Worm (Caenorhabditis elegans): ENCODE measurements around the gene sma-9.

sma-9 gene

ce11 chrX:10768289-10769153 is 561 bp upstream of the sma-9 start:
- TF ChIP-seq hmg-20 (GFP tag; IDR thresholded peaks at IDR 0.05) (no peak), hrde-1 (tag; optimal IDR thresholded peaks at IDR 0.05; ENCODE audit: borderline replicate concordance) (no peak), aptf-2 (GFP tag; conservative IDR thresholded peaks at IDR 0.05) (no peak), pbrm-1 (GFP tag; IDR thresholded peaks at IDR 0.05) (0 out of 2 replicates have a peak, but pooled peaks have one; percentile 10), ccch-3 (GFP tag; optimal IDR thresholded peaks at IDR 0.05) (no peak), snpc-4 (GFP tag; optimal IDR thresholded peaks at IDR 0.05) (peak; percentile 47), snpc-4 (tag; optimal IDR thresholded peaks at IDR 0.05) (peak; percentile 49 to 75 (median 70)), mcd-1 (GFP tag; IDR thresholded peaks at IDR 0.05) (0 out of 2 replicates have a peak, but pooled peaks have one; percentile 11), dpl-1 (GFP tag; optimal IDR thresholded peaks at IDR 0.05) (no peak), F10E7.11 (tag; optimal IDR thresholded peaks at IDR 0.05) (no peak), F23B12.7 (tag; optimal IDR thresholded peaks at IDR 0.05; ENCODE audit: insufficient read depth) (no peak), ztf-28 (GFP tag; IDR thresholded peaks at IDR 0.05) (no peak), madf-6 (GFP tag; IDR thresholded peaks at IDR 0.05) (no peak), zfh-2 (GFP tag; conservative IDR thresholded peaks at IDR 0.05) (peak; percentile 53), lin-40 (tag; optimal IDR thresholded peaks at IDR 0.05) (peak; percentile 4), ZK185.1 (tag; optimal IDR thresholded peaks at IDR 0.05; ENCODE audit: poor library complexity, severe bottlenecking) (peak; percentile 48), nfya-2 (GFP tag; IDR thresholded peaks at IDR 0.05) (no peak), F52B5.7 (tag; optimal IDR thresholded peaks at IDR 0.05) (no peak), snpc-1.3 (tag; optimal IDR thresholded peaks at IDR 0.05; ENCODE audit: insufficient read depth) (no peak), egrh-3 (GFP tag; IDR thresholded peaks at IDR 0.05) (peak; percentile 28; the same call in 1 of the 2 replicates), repo-1 (tag; optimal IDR thresholded peaks at IDR 0.05) (no peak), lin-26 (GFP tag; IDR thresholded peaks at IDR 0.05) (0 out of 2 replicates have a peak, but pooled peaks have one; percentile 14), ama-1 (optimal IDR thresholded peaks at IDR 0.05) (no peak), ama-1 (GFP tag; optimal IDR thresholded peaks at IDR 0.05) (peak in 1 of 2 experiments; percentile 18)

- TF ChIP-seq xnd-1 (tag; optimal IDR thresholded peaks at IDR 0.05) (no peak), nfya-1 (tag; optimal IDR thresholded peaks at IDR 0.05; ENCODE audit: borderline replicate concordance, insufficient read depth) (no peak)
Observed at ce11 chrX:10769959-10770358, 877 bp downstream of the sma-9 start.

- no peak for TF ChIP-seq ceh-91 (GFP tag; IDR thresholded peaks at IDR 0.05)
- TF ChIP-seq C06A6.2 (GFP tag; conservative IDR thresholded peaks at IDR 0.05): peak; percentile 75
- peak; percentile 89 for TF ChIP-seq K12H6.12 (tag; optimal IDR thresholded peaks at IDR 0.05)
- peak; percentile 71 for TF ChIP-seq F22D6.2 (tag; optimal IDR thresholded peaks at IDR 0.05)
- TF ChIP-seq let-526 (GFP tag; IDR thresholded peaks at IDR 0.05): peak; percentile 50; the same call in 1 of the 2 replicates
- TF ChIP-seq lin-40 (tag; optimal IDR thresholded peaks at IDR 0.05): peak; percentile 84
- TF ChIP-seq cebp-2 (GFP tag; IDR thresholded peaks at IDR 0.05): no peak
- TF ChIP-seq attf-5 (GFP tag; optimal IDR thresholded peaks at IDR 0.05): peak; percentile 74
- TF ChIP-seq K11D2.4 (GFP tag; IDR thresholded peaks at IDR 0.05): peak; percentile 72
- TF ChIP-seq ztf-26 (tag; optimal IDR thresholded peaks at IDR 0.05): peak; percentile 66
- TF ChIP-seq lin-35 (GFP tag; optimal IDR thresholded peaks at IDR 0.05): peak in 1 of 3 experiments; percentile 78
- TF ChIP-seq fkh-3 (tag; optimal IDR thresholded peaks at IDR 0.05): no peak
- TF ChIP-seq ZK185.1 (tag; optimal IDR thresholded peaks at IDR 0.05; ENCODE audit: poor library complexity, severe bottlenecking): peak; percentile 9
- TF ChIP-seq cebp-1 (GFP tag; IDR thresholded peaks at IDR 0.05): no peak
- peak; percentile 86 for TF ChIP-seq cebp-1 (tag; optimal IDR thresholded peaks at IDR 0.05)
- no peak for TF ChIP-seq F55B11.4 (tag; optimal IDR thresholded peaks at IDR 0.05; ENCODE audit: borderline replicate concordance, insufficient read depth)
- TF ChIP-seq madf-10 (tag; optimal IDR thresholded peaks at IDR 0.05): peak; percentile 50
- TF ChIP-seq egl-44 (GFP tag; IDR thresholded peaks at IDR 0.05): 0 out of 2 replicates have a peak, but pooled peaks have one; percentile 34
- TF ChIP-seq ceh-27 (GFP tag; optimal IDR thresholded peaks at IDR 0.05): no peak
- 0 out of 2 replicates have a peak, but pooled peaks have one; percentile 25 for TF ChIP-seq mcd-1 (GFP tag; IDR thresholded peaks at IDR 0.05)
- no peak for TF ChIP-seq hlh-12 (tag; optimal IDR thresholded peaks at IDR 0.05)
Observed at ce11 chrX:10770988-10771496, 2.0 kb downstream of the sma-9 start.

Data from whole organism, young adult.